Fruit fly (Drosophila melanogaster) whole organism, embryonic: ENCODE data around the gene CG3184.

ENCODE experiments used
- Atf-2 ChIP-seq: fragments of 200-800 bp; sonication (Bioruptor generic); optimal IDR thresholded peaks from 2 replicates; lab custom pipeline; 2016; ENCODE audit warnings: missing biosample characterization, missing genetic modification characterization
- Bdp1 ChIP-seq: fragments of 200-800 bp; sonication (Bioruptor generic); optimal IDR thresholded peaks from 3 replicates; lab custom pipeline; 2016; ENCODE audit warnings: missing biosample characterization, missing genetic modification characterization
- CG10147 ChIP-seq: fragments of 200-800 bp; sonication (Bioruptor generic); optimal IDR thresholded peaks from 2 replicates; lab custom pipeline; 2019; ENCODE audit warnings: missing biosample characterization, mild to moderate bottlenecking, missing genetic modification characterization, moderate library complexity
- CG1024 ChIP-seq: fragments of 200-800 bp; sonication (Bioruptor generic); IDR thresholded peaks from 2 replicates; pipeline ENCODE4 v1.3.6; 2022; ENCODE audit warnings: missing biosample characterization, missing genetic modification characterization
- CG12769 ChIP-seq: fragments of 200-800 bp; sonication (Bioruptor generic); optimal IDR thresholded peaks from 2 replicates; lab custom pipeline; 2019; ENCODE audit warnings: missing biosample characterization, mild to moderate bottlenecking, missing genetic modification characterization, moderate library complexity
- CG14014 ChIP-seq: fragments of 200-800 bp; sonication (Bioruptor generic); IDR thresholded peaks from 2 replicates; pipeline ENCODE4 v1.3.6; 2022; ENCODE audit warnings: missing biosample characterization, missing genetic modification characterization
- CG14710 ChIP-seq: fragments of 200-800 bp; sonication (Bioruptor generic); optimal IDR thresholded peaks from 3 replicates; lab custom pipeline; 2019; ENCODE audit warnings: missing biosample characterization, mild to moderate bottlenecking, missing genetic modification characterization, moderate library complexity
- CG14965 ChIP-seq: fragments of 200-800 bp; sonication (Bioruptor generic); optimal IDR thresholded peaks from 2 replicates; lab custom pipeline; 2016; ENCODE audit warnings: missing biosample characterization, missing genetic modification characterization, borderline replicate concordance
- CG1792 ChIP-seq: fragments of 200-800 bp; sonication (Bioruptor generic); optimal IDR thresholded peaks from 2 replicates; lab custom pipeline; 2016; ENCODE audit warnings: missing biosample characterization, missing genetic modification characterization
- CG31365 ChIP-seq: fragments of 200-800 bp; sonication (Bioruptor generic); optimal IDR thresholded peaks from 2 replicates; lab custom pipeline; 2018; ENCODE audit warnings: missing biosample characterization, mild to moderate bottlenecking, missing genetic modification characterization
- CG33213 ChIP-seq: fragments of 200-800 bp; sonication (Bioruptor generic); optimal IDR thresholded peaks from 3 replicates; lab custom pipeline; 2016; ENCODE audit warnings: missing biosample characterization, missing genetic modification characterization
- CG4328 ChIP-seq: fragments of 200-800 bp; sonication (Bioruptor generic); optimal IDR thresholded peaks from 3 replicates; lab custom pipeline; 2017; ENCODE audit warnings: missing biosample characterization, missing genetic modification reagents, missing genetic modification characterization
- CG9215 ChIP-seq: fragments of 200-800 bp; sonication (Bioruptor generic); IDR thresholded peaks from 2 replicates; pipeline ENCODE4 v1.3.6; 2022; ENCODE audit warnings: missing biosample characterization, missing genetic modification characterization
- Deaf1 ChIP-seq: fragments of 200-800 bp; optimal IDR thresholded peaks from 3 replicates; lab custom pipeline; 2019; ENCODE audit warnings: missing biosample characterization, mild to moderate bottlenecking, missing genetic modification characterization, moderate library complexity
- Dek ChIP-seq: fragments of 200-800 bp; sonication (Bioruptor generic); optimal IDR thresholded peaks from 3 replicates; lab custom pipeline; 2019; ENCODE audit warnings: missing biosample characterization, mild to moderate bottlenecking, missing genetic modification characterization, moderate library complexity
- Doc2 ChIP-seq: fragments of 200-800 bp; sonication (Bioruptor generic); IDR thresholded peaks from 2 replicates; pipeline ENCODE4 v1.3.6; 2022; ENCODE audit warnings: missing biosample characterization, missing genetic modification characterization
- Dp ChIP-seq: fragments of 200-800 bp; sonication (Bioruptor generic); optimal IDR thresholded peaks from 2 replicates; lab custom pipeline; 2018; ENCODE audit warnings: missing biosample characterization, mild to moderate bottlenecking, missing genetic modification characterization, moderate library complexity
- E2f1 ChIP-seq: fragments of 200-800 bp; sonication (Bioruptor generic); IDR thresholded peaks from 2 replicates; pipeline ENCODE4 v1.3.6; 2022; ENCODE audit warnings: missing biosample characterization, missing genetic modification characterization
- Ets97D ChIP-seq: fragments of 200-800 bp; sonication (Bioruptor generic); optimal IDR thresholded peaks from 3 replicates; lab custom pipeline; 2016; ENCODE audit warnings: missing biosample characterization, missing genetic modification characterization
- Fer1 ChIP-seq: fragments of 200-800 bp; sonication (Bioruptor generic); optimal IDR thresholded peaks from 2 replicates; lab custom pipeline; 2017; ENCODE audit warnings: missing biosample characterization, mild to moderate bottlenecking, missing genetic modification characterization
- Hsf ChIP-seq: fragments of 200-800 bp; sonication (Bioruptor generic); optimal IDR thresholded peaks from 3 replicates; lab custom pipeline; 2016; ENCODE audit warnings: missing biosample characterization, missing genetic modification characterization
- MBD-R2 ChIP-seq: fragments of 200-800 bp; sonication (Bioruptor generic); IDR thresholded peaks from 2 replicates; pipeline ENCODE4 v1.3.6; 2022; ENCODE audit warnings: missing biosample characterization, missing genetic modification characterization
- Max ChIP-seq: fragments of 200-800 bp; sonication (Bioruptor generic); optimal IDR thresholded peaks from 2 replicates; lab custom pipeline; 2016; ENCODE audit warnings: missing biosample characterization, mild to moderate bottlenecking, missing genetic modification characterization
- NFAT ChIP-seq: fragments of 200-800 bp; sonication (Bioruptor generic); IDR thresholded peaks from 2 replicates; pipeline ENCODE4 v1.3.6; 2022; ENCODE audit warnings: missing biosample characterization, missing genetic modification characterization
- Spps ChIP-seq: fragments of 200-800 bp; sonication (Bioruptor generic); optimal IDR thresholded peaks from 2 replicates; lab custom pipeline; 2018; ENCODE audit warnings: missing biosample characterization, mild to moderate bottlenecking, missing genetic modification characterization
- Vsx1 ChIP-seq: fragments of 200-800 bp; sonication (Bioruptor generic); optimal IDR thresholded peaks from 2 replicates; lab custom pipeline; 2017; ENCODE audit warnings: missing biosample characterization, mild to moderate bottlenecking, missing genetic modification characterization, missing genetic modification reagents
- abd-A ChIP-seq: fragments of 200-800 bp; sonication (Bioruptor generic); optimal IDR thresholded peaks from 3 replicates; lab custom pipeline; 2019; ENCODE audit warnings: missing biosample characterization, mild to moderate bottlenecking, missing genetic modification characterization, moderate library complexity
- az2 ChIP-seq: fragments of 200-800 bp; sonication (Bioruptor generic); optimal IDR thresholded peaks from 3 replicates; lab custom pipeline; 2016; ENCODE audit warnings: missing biosample characterization, missing genetic modification characterization
- cad ChIP-seq: fragments of >200 bp; optimal IDR thresholded peaks from 2 replicates; lab custom pipeline; 2017; ENCODE audit warnings: missing biosample characterization, missing genetic modification characterization
- caup ChIP-seq: fragments of 200-800 bp; sonication (Bioruptor generic); optimal IDR thresholded peaks from 3 replicates; lab custom pipeline; 2017; ENCODE audit warnings: missing biosample characterization, mild to moderate bottlenecking, missing genetic modification characterization, moderate library complexity; ENCODE audit not compliant: severe bottlenecking
- ewg ChIP-seq: fragments of 200-800 bp; sonication (Bioruptor generic); optimal IDR thresholded peaks from 3 replicates; lab custom pipeline; 2017; ENCODE audit warnings: mild to moderate bottlenecking, missing biosample characterization, missing genetic modification reagents, missing genetic modification characterization
- fd64A ChIP-seq: fragments of 200-800 bp; sonication (Bioruptor generic); optimal IDR thresholded peaks from 3 replicates; lab custom pipeline; 2018; ENCODE audit warnings: missing biosample characterization, mild to moderate bottlenecking, missing genetic modification characterization
- fru ChIP-seq: fragments of >200 bp; optimal IDR thresholded peaks from 2 replicates; lab custom pipeline; 2017
- fu2 ChIP-seq: fragments of 200-800 bp; sonication (Bioruptor generic); optimal IDR thresholded peaks from 2 replicates; lab custom pipeline; 2016; ENCODE audit warnings: missing biosample characterization, missing genetic modification characterization
- gcm2 ChIP-seq: fragments of 200-800 bp; sonication (Bioruptor generic); optimal IDR thresholded peaks from 2 replicates; lab custom pipeline; 2016; ENCODE audit warnings: missing biosample characterization, missing genetic modification characterization
- hb ChIP-seq: fragments of 200-800 bp; sonication (Bioruptor generic); IDR thresholded peaks from 3 replicates; pipeline ENCODE4 v1.3.6; 2022; ENCODE audit warnings: missing biosample characterization, missing genetic modification characterization; ENCODE audit not compliant: partially characterized antibody
- hkb ChIP-seq, 2 experiments: fragments of 200-800 bp in 1 of 2; fragments of >200 bp in 1 of 2; sonication (Bioruptor generic) in 1 of 2; IDR thresholded peaks in 1 of 2; optimal IDR thresholded peaks in 1 of 2; 2 replicates each; pipeline versions ENCODE4 v1.3.6 to Lab custom; 2017 to 2022; ENCODE audit warnings: missing biosample characterization in 1 of 2, missing genetic modification characterization in 1 of 2
- kni ChIP-seq: fragments of 200-800 bp; sonication (Bioruptor generic); optimal IDR thresholded peaks from 3 replicates; lab custom pipeline; 2017; ENCODE audit warnings: mild to moderate bottlenecking, missing biosample characterization, missing genetic modification reagents, missing genetic modification characterization
- lola ChIP-seq, 3 experiments: fragments of >200 bp in 2 of 3; fragments of 200-800 bp in 1 of 3; sonication (Bioruptor generic) in 1 of 3; optimal IDR thresholded peaks; 2 replicates each; lab custom pipeline; 2017 to 2019; ENCODE audit warnings: missing biosample characterization in 3 of 3, missing genetic modification characterization in 3 of 3, mild to moderate bottlenecking in 1 of 3, moderate library complexity in 1 of 3
- luna ChIP-seq: fragments of 200-800 bp; sonication (Bioruptor generic); optimal IDR thresholded peaks from 2 replicates; lab custom pipeline; 2016; ENCODE audit warnings: missing biosample characterization, missing genetic modification characterization
- mirr ChIP-seq: fragments of 200-800 bp; sonication (Bioruptor generic); optimal IDR thresholded peaks from 3 replicates; lab custom pipeline; 2018; ENCODE audit warnings: missing biosample characterization, mild to moderate bottlenecking, missing genetic modification characterization
- pb ChIP-seq: fragments of 200-800 bp; sonication (Bioruptor generic); optimal IDR thresholded peaks from 3 replicates; lab custom pipeline; 2016; ENCODE audit warnings: missing biosample characterization, missing genetic modification characterization
- phol ChIP-seq: fragments of 200-800 bp; sonication (Bioruptor generic); optimal IDR thresholded peaks from 3 replicates; lab custom pipeline; 2018; ENCODE audit warnings: missing biosample characterization, mild to moderate bottlenecking, missing genetic modification characterization, moderate library complexity
- pzg ChIP-seq: fragments of 200-800 bp; sonication (Bioruptor generic); optimal IDR thresholded peaks from 3 replicates; lab custom pipeline; 2018; ENCODE audit warnings: missing biosample characterization, mild to moderate bottlenecking, missing genetic modification characterization, moderate library complexity
- sima ChIP-seq: fragments of 200-800 bp; sonication (Bioruptor generic); optimal IDR thresholded peaks from 2 replicates; lab custom pipeline; 2016; ENCODE audit warnings: missing biosample characterization, missing genetic modification characterization
- so ChIP-seq: fragments of 200-800 bp; sonication (Bioruptor generic); IDR thresholded peaks from 3 replicates; pipeline ENCODE4 v1.3.6; 2022; ENCODE audit warnings: missing biosample characterization, missing genetic modification characterization
- stwl ChIP-seq: fragments of 200-800 bp; sonication (Bioruptor generic); optimal IDR thresholded peaks from 3 replicates; lab custom pipeline; 2018; ENCODE audit warnings: missing biosample characterization, mild to moderate bottlenecking, missing genetic modification characterization, moderate library complexity
- tap ChIP-seq: fragments of 200-800 bp; optimal IDR thresholded peaks from 3 replicates; lab custom pipeline; 2019; ENCODE audit warnings: missing biosample characterization, mild to moderate bottlenecking, missing genetic modification characterization, moderate library complexity
- tin ChIP-seq: fragments of 200-800 bp; sonication (Bioruptor generic); optimal IDR thresholded peaks from 3 replicates; lab custom pipeline; 2016; ENCODE audit warnings: missing biosample characterization, missing genetic modification characterization
- unpg ChIP-seq: fragments of 200-800 bp; sonication (Bioruptor generic); optimal IDR thresholded peaks from 3 replicates; lab custom pipeline; 2018; ENCODE audit warnings: missing biosample characterization, mild to moderate bottlenecking, missing genetic modification characterization, moderate library complexity

The CG3184 gene

DNA sequence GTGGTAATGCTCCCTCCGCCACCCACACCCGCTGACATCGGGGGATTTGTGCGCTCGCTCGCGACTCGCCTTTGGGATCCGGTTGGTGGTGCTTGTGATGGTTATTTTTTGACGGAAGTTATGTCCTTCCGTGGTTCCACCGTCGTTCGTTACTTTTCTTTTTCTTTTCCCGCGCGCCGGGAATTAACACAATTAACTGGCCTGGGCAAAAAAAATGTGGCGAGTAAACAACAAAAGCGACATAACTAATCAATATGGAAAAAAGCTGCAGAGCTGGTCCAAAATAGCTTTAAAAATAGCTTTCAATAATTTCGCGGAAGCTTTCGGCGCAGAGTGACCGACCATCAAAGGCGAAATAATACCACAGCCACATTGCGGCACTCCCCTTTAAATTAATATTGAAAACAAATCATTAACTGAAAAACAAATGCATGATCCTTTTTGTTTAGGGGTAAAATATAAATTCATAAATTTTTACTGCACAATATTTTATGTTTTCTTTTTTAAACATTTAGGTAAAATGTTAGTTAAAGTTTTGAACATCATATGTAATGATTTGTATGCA is 9.8 kb upstream of the CG3184 start, which contains the start of gene CG14440 (continued):
- TF ChIP-seq Doc2 (GFP tag; lab: Robert Waterston, UW) (no peak), Max (GFP tag; lab: Kevin White, UChicago) (no peak), Hsf (no peak), CG12769 (tag; lab: Kevin White, UChicago) (no peak), Atf-2 (GFP tag; lab: Kevin White, UChicago) (no peak), gcm2 (GFP tag; lab: Kevin White, UChicago) (no peak), fu2 (no peak), CG33213 (GFP tag; lab: Kevin White, UChicago) (no peak), Dek (no peak), luna (GFP tag; lab: Kevin White, UChicago) (no peak), kni (GFP tag; lab: Kevin White, UChicago) (peak; percentile 5), abd-A (tag; lab: Kevin White, UChicago) (peak; percentile 36), hb (GFP tag; lab: Robert Waterston, UW) (no peak), tap (tag; lab: Kevin White, UChicago) (no peak), fd64A (GFP tag; lab: Kevin White, UChicago) (no peak), CG14710 (tag; lab: Kevin White, UChicago) (no peak), CG14014 (GFP tag; lab: Robert Waterston, UW) (peak; percentile 33; the same call in 1 of the 2 replicates), lola (GFP tag; optimal IDR thresholded peaks at IDR 0.05; lab: Kevin White, UChicago) (no peak), CG1792 (GFP tag; lab: Kevin White, UChicago) (no peak), stwl (tag; lab: Kevin White, UChicago) (peak; percentile 28), MBD-R2 (GFP tag; lab: Robert Waterston, UW) (peak; percentile 39), CG31365 (tag; lab: Kevin White, UChicago) (no peak), CG1024 (GFP tag; lab: Robert Waterston, UW) (no peak), CG9215 (GFP tag; lab: Robert Waterston, UW) (no peak), Deaf1 (tag; lab: Kevin White, UChicago) (no peak), Ets97D (GFP tag; lab: Kevin White, UChicago) (peak; percentile 4), pb (GFP tag; lab: Kevin White, UChicago) (no peak), mirr (GFP tag; lab: Kevin White, UChicago) (peak; percentile 39), hkb (optimal IDR thresholded peaks at IDR 0.05; lab: Kevin White, UChicago) (no peak), hkb (GFP tag; IDR thresholded peaks at IDR 0.05; lab: Robert Waterston, UW) (peak; percentile 40; the same call in 1 of the 2 replicates), Vsx1 (GFP tag; lab: Kevin White, UChicago) (peak; percentile 2), Fer1 (GFP tag; lab: Kevin White, UChicago) (peak; percentile 41), tin (GFP tag; lab: Kevin White, UChicago) (no peak), so (GFP tag; lab: Robert Waterston, UW) (no peak), fru (no peak), phol (tag; lab: Kevin White, UChicago) (no peak), caup (peak; percentile 28), az2 (no peak), CG4328 (GFP tag; lab: Kevin White, UChicago) (no peak), Dp (GFP tag; lab: Kevin White, UChicago) (peak; percentile 39), CG14965 (GFP tag; lab: Kevin White, UChicago) (no peak), Bdp1 (GFP tag; lab: Kevin White, UChicago) (no peak), unpg (GFP tag; lab: Kevin White, UChicago) (no peak), sima (GFP tag; lab: Kevin White, UChicago) (no peak), NFAT (GFP tag; lab: Robert Waterston, UW) (peak; percentile 8; the same call in 1 of the 2 replicates), CG10147 (peak; percentile 12), E2f1 (GFP tag; lab: Robert Waterston, UW) (no peak), pzg (GFP tag; lab: Kevin White, UChicago) (peak; percentile 39), cad (GFP tag; lab: Kevin White, UChicago) (no peak), Spps (tag; lab: Kevin White, UChicago) (no peak), ewg (GFP tag; lab: Kevin White, UChicago) (no peak)
